Fruit fly (Drosophila melanogaster) whole organism, adult: ENCODE results near the gene CG12170.
A peak's percentile ranks its signal among the peaks of the same experiment; 100 is the strongest.

Source experiments
- CG1620 ChIP-seq: fragments of 200-800 bp; sonication (Bioruptor generic); optimal IDR thresholded peaks from 2 replicates; lab custom pipeline; 2016; ENCODE audit warnings: missing biosample characterization, missing genetic modification characterization
- CG33017 ChIP-seq: fragments of 200-800 bp; sonication (Bioruptor generic); optimal IDR thresholded peaks from 2 replicates; lab custom pipeline; 2018; ENCODE audit warnings: missing biosample characterization, mild to moderate bottlenecking, missing genetic modification characterization, moderate library complexity
- CG7101 ChIP-seq: fragments of 200-800 bp; sonication (Bioruptor generic); optimal IDR thresholded peaks from 2 replicates; lab custom pipeline; 2018; ENCODE audit warnings: missing biosample characterization, mild to moderate bottlenecking, missing genetic modification characterization, moderate library complexity
- Crg-1 ChIP-seq: fragments of 200-800 bp; sonication (Bioruptor generic); optimal IDR thresholded peaks from 2 replicates; lab custom pipeline; 2016; ENCODE audit warnings: missing biosample characterization, missing genetic modification characterization
- Mnt ChIP-seq: fragments of 200-800 bp; sonication (Bioruptor generic); optimal IDR thresholded peaks from 2 replicates; lab custom pipeline; 2016; ENCODE audit warnings: missing biosample characterization, mild to moderate bottlenecking, missing genetic modification characterization
- bab1 ChIP-seq: fragments of 200-800 bp; sonication (Bioruptor generic); optimal IDR thresholded peaks from 3 replicates; lab custom pipeline; 2019; ENCODE audit warnings: missing biosample characterization, mild to moderate bottlenecking, missing genetic modification characterization, moderate library complexity
- cic ChIP-seq: fragments of 200-800 bp; sonication (Bioruptor generic); optimal IDR thresholded peaks from 2 replicates; lab custom pipeline; 2017; ENCODE audit warnings: missing biosample characterization, mild to moderate bottlenecking, missing genetic modification characterization, moderate library complexity
- pad ChIP-seq: fragments of 200-800 bp; sonication (Bioruptor generic); optimal IDR thresholded peaks from 3 replicates; lab custom pipeline; 2017; ENCODE audit warnings: missing biosample characterization, missing genetic modification characterization, mild to moderate bottlenecking, moderate library complexity, missing genetic modification reagents

DNA sequence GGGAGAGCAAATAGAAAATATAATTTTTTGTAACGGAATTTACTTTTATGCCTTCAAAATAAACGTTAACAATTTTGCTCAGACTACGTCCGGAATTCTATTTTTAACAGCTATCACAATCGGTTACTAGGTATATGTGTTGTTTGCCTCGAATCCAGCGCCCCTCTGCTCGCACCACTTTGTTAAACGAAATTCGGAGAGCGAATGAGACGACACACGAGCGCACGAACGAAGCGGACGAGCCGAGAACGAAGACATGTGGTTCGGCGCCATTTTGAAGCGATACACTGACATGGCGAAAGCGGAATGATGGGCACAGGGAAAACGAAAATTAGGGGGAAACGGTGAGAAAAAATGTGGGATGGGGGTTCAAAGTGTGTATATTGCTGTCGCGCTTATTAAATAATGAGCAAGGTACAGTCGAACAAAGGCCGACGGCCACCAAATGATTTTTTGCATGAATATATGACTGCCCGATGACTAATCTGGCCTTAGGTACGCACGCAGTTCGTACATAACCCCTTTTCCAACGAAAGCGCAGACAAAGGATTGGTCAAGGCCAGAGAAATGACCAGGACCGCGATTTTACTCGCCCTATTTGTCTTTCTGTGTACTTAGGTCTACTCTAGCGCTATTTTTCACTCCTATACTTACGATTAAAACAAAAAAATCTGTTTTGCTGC is 36.5 kb upstream of the CG12170 start:
- TF ChIP-seq cic (GFP tag; lab: Kevin White, UChicago) (peak; percentile 87), bab1 (GFP tag; lab: Kevin White, UChicago) (peak; percentile 49), CG33017 (tag; lab: Kevin White, UChicago) (peak; percentile 74), CG1620 (GFP tag; lab: Kevin White, UChicago) (peak; percentile 32), CG7101 (tag; lab: Kevin White, UChicago) (peak; percentile 69), pad (GFP tag; lab: Kevin White, UChicago) (peak; percentile 67), Mnt (GFP tag; lab: Kevin White, UChicago) (peak; percentile 96), Crg-1 (GFP tag; lab: Kevin White, UChicago) (no peak)
